Fruit fly (Drosophila melanogaster) Kc167 (cell line): ENCODE measurements around the gene Cbp20.

Experiments used
- Myc ChIP-seq: fragments of >200 bp; optimal IDR thresholded peaks from 2 replicates; lab custom pipeline; 2017; ENCODE audit warnings: missing external identifiers
- Sin3A ChIP-seq: fragments of >200 bp; optimal IDR thresholded peaks from 2 replicates; lab custom pipeline; 2018; ENCODE audit warnings: missing external identifiers
- h ChIP-seq: fragments of >200 bp; optimal IDR thresholded peaks from 3 replicates; lab custom pipeline; 2018; ENCODE audit warnings: missing external identifiers
- insv ChIP-seq: fragments of >200 bp; optimal IDR thresholded peaks from 3 replicates; lab custom pipeline; 2018; ENCODE audit warnings: missing external identifiers
- psq ChIP-seq: fragments of >200 bp; optimal IDR thresholded peaks from 2 replicates; lab custom pipeline; 2017; ENCODE audit warnings: missing external identifiers
- ttk ChIP-seq: sonication (Bioruptor generic); optimal IDR thresholded peaks from 2 replicates; lab custom pipeline; 2017; ENCODE audit warnings: missing external identifiers

DNA sequence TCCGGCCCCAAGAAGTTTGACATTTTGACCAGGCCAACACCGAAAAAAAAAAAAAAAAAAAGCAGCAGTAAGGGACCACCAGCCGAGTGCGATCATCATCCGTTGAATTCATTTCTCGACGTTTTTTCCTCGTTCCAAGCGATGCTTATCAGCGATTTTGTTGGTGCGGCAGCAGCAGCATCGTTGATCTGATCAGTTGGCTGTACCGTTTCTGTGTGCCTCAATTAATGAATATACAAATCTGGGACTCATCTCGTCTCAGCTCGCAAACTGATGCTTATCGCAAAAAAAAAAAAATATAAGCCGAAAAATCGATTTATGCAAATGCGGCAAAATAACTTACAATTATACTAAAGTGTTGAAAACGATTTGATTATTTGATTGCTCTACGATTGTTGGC, 19.6 kb upstream of the Cbp20 start:
- TF ChIP-seq psq (lab: Kevin White, UChicago) (no peak), h (lab: Kevin White, UChicago) (no peak), insv (lab: Kevin White, UChicago) (no peak), Sin3A (lab: Kevin White, UChicago) (no peak), ttk (lab: Kevin White, UChicago) (no peak), Myc (lab: Kevin White, UChicago) (no peak)
